Fruit fly (Drosophila melanogaster) whole organism, adult: ENCODE results near the gene Paics.

Source experiments
- CG1620 ChIP-seq: fragments of 200-800 bp; sonication (Bioruptor generic); optimal IDR thresholded peaks from 2 replicates; lab custom pipeline; 2016; ENCODE audit warnings: missing biosample characterization, missing genetic modification characterization
- CG33017 ChIP-seq: fragments of 200-800 bp; sonication (Bioruptor generic); optimal IDR thresholded peaks from 2 replicates; lab custom pipeline; 2018; ENCODE audit warnings: missing biosample characterization, mild to moderate bottlenecking, missing genetic modification characterization, moderate library complexity
- CG5204 ChIP-seq: fragments of 200-800 bp; sonication (Bioruptor generic); optimal IDR thresholded peaks from 2 replicates; lab custom pipeline; 2016; ENCODE audit warnings: missing biosample characterization, missing genetic modification characterization
- Clk ChIP-seq: fragments of 200-800 bp; sonication (Bioruptor generic); optimal IDR thresholded peaks from 2 replicates; lab custom pipeline; 2017; ENCODE audit warnings: missing biosample characterization, missing genetic modification characterization
- Crg-1 ChIP-seq: fragments of 200-800 bp; sonication (Bioruptor generic); optimal IDR thresholded peaks from 2 replicates; lab custom pipeline; 2016; ENCODE audit warnings: missing biosample characterization, missing genetic modification characterization
- Hr96 ChIP-seq: fragments of 200-800 bp; sonication (Bioruptor generic); optimal IDR thresholded peaks from 2 replicates; lab custom pipeline; 2016; ENCODE audit warnings: missing biosample characterization, missing genetic modification characterization
- Mnt ChIP-seq: fragments of 200-800 bp; sonication (Bioruptor generic); optimal IDR thresholded peaks from 2 replicates; lab custom pipeline; 2016; ENCODE audit warnings: missing biosample characterization, mild to moderate bottlenecking, missing genetic modification characterization
- cnc ChIP-seq, 2 experiments: fragments of >200 bp; optimal IDR thresholded peaks; 2 replicates each; lab custom pipeline; 2017
- kay ChIP-seq: fragments of 200-800 bp; sonication (Bioruptor generic); peaks from one replicate; lab custom pipeline; 2016; ENCODE audit warnings: missing biosample characterization, missing genetic modification characterization, borderline replicate concordance
- ovo ChIP-seq: fragments of 200-800 bp; sonication (Bioruptor generic); optimal IDR thresholded peaks from 2 replicates; lab custom pipeline; 2016; ENCODE audit warnings: missing biosample characterization, missing genetic modification characterization
- tj ChIP-seq: fragments of 200-800 bp; sonication (Bioruptor generic); optimal IDR thresholded peaks from 3 replicates; lab custom pipeline; 2017; ENCODE audit warnings: missing biosample characterization, mild to moderate bottlenecking, missing genetic modification characterization, moderate library complexity

DNA sequence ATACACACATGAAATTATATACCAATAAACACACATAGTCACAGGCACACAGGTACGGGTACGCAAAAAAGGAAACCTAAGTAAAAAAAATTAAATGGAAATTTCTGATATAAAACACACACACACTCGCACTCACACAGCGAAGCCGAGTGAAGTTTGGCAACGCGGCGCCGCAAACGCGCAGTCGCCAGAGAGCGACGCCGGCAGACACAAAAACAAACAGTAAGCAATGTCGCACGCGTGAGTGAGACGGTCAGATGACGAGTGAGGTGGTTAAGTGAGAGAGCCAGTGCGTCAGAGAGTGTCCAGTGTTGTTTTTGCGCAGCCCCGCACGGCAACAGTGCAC is 9.9 kb downstream of the Paics start:
- TF ChIP-seq Hr96 (GFP tag; lab: Kevin White, UChicago) (no peak), ovo (no peak), Crg-1 (GFP tag; lab: Kevin White, UChicago) (no peak), CG5204 (GFP tag; lab: Kevin White, UChicago) (no peak), Mnt (no peak), CG1620 (no peak), cnc (optimal IDR thresholded peaks at IDR 0.05; lab: Kevin White, UChicago) (no peak), CG33017 (tag; lab: Kevin White, UChicago) (no peak), kay (GFP tag; lab: Kevin White, UChicago) (no peak), Clk (GFP tag; lab: Kevin White, UChicago) (no peak), tj (GFP tag; lab: Kevin White, UChicago) (no peak)
